Fruit fly (Drosophila melanogaster) whole organism, embryonic: ENCODE results near the gene CG32388.

Source experiments
- Abd-B ChIP-seq: fragments of 200-800 bp; sonication (Bioruptor generic); optimal IDR thresholded peaks from 2 replicates; lab custom pipeline; 2018; ENCODE audit warnings: missing biosample characterization, mild to moderate bottlenecking, missing genetic modification characterization, moderate library complexity
- C15 ChIP-seq: fragments of 200-800 bp; sonication (Bioruptor generic); IDR thresholded peaks from 3 replicates; pipeline ENCODE4 v1.3.6; 2022; ENCODE audit warnings: missing biosample characterization, missing genetic modification characterization
- CG10654 ChIP-seq: fragments of 200-800 bp; sonication (Bioruptor generic); optimal IDR thresholded peaks from 2 replicates; lab custom pipeline; 2016; ENCODE audit warnings: missing biosample characterization, missing genetic modification characterization
- CG13287 ChIP-seq: fragments of 200-800 bp; sonication (Bioruptor generic); IDR thresholded peaks from 2 replicates; pipeline ENCODE4 v1.3.6; 2022; ENCODE audit warnings: missing biosample characterization, missing genetic modification characterization; ENCODE audit not compliant: partially characterized antibody
- CG14050 ChIP-seq: fragments of 200-800 bp; sonication (Bioruptor generic); IDR thresholded peaks from 3 replicates; pipeline ENCODE4 v1.3.6; 2022; ENCODE audit warnings: missing biosample characterization, missing genetic modification characterization
- CG14965 ChIP-seq: fragments of 200-800 bp; sonication (Bioruptor generic); optimal IDR thresholded peaks from 2 replicates; lab custom pipeline; 2016; ENCODE audit warnings: missing biosample characterization, missing genetic modification characterization, borderline replicate concordance
- CG32532 ChIP-seq: fragments of 200-800 bp; sonication (Bioruptor generic); IDR thresholded peaks from 2 replicates; pipeline ENCODE4 v1.3.6; 2022; ENCODE audit warnings: missing biosample characterization, missing genetic modification characterization
- CG6272 ChIP-seq: fragments of 200-800 bp; sonication (Bioruptor generic); IDR thresholded peaks from 2 replicates; pipeline ENCODE4 v1.3.6; 2022; ENCODE audit warnings: missing biosample characterization, missing genetic modification characterization
- CG6683 ChIP-seq: fragments of 200-800 bp; sonication (Bioruptor generic); optimal IDR thresholded peaks from 2 replicates; lab custom pipeline; 2017; ENCODE audit warnings: missing biosample characterization, mild to moderate bottlenecking, missing genetic modification characterization, missing genetic modification reagents
- CG6689 ChIP-seq: fragments of 200-800 bp; sonication (Bioruptor generic); IDR thresholded peaks from 2 replicates; pipeline ENCODE4 v1.3.6; 2022; ENCODE audit warnings: missing biosample characterization, missing genetic modification characterization
- CG7987 ChIP-seq: fragments of 200-800 bp; sonication (Bioruptor generic); optimal IDR thresholded peaks from 2 replicates; lab custom pipeline; 2018; ENCODE audit warnings: missing biosample characterization, mild to moderate bottlenecking, missing genetic modification characterization, moderate library complexity
- CG9215 ChIP-seq: fragments of 200-800 bp; sonication (Bioruptor generic); IDR thresholded peaks from 2 replicates; pipeline ENCODE4 v1.3.6; 2022; ENCODE audit warnings: missing biosample characterization, missing genetic modification characterization
- CTCF ChIP-seq: fragments of 200-800 bp; sonication (Bioruptor generic); optimal IDR thresholded peaks from 2 replicates; lab custom pipeline; 2017; ENCODE audit warnings: missing biosample characterization, mild to moderate bottlenecking, missing genetic modification characterization, moderate library complexity
- D ChIP-seq, 2 experiments: fragments of 200-800 bp in 1 of 2; fragments of >200 bp in 1 of 2; sonication (Bioruptor generic) in 1 of 2; optimal IDR thresholded peaks; 2 replicates in 1 of 2; 3 replicates in 1 of 2; lab custom pipeline; 2017; ENCODE audit warnings: mild to moderate bottlenecking in 1 of 2, missing biosample characterization in 1 of 2, missing genetic modification characterization in 1 of 2, missing genetic modification reagents in 1 of 2
- Dip3 ChIP-seq: fragments of 200-800 bp; sonication (Bioruptor generic); optimal IDR thresholded peaks from 3 replicates; lab custom pipeline; 2016; ENCODE audit warnings: missing biosample characterization, missing genetic modification characterization
- Dref ChIP-seq: fragments of 200-800 bp; sonication (Bioruptor generic); IDR thresholded peaks from 2 replicates; pipeline ENCODE4 v1.3.6; 2022; ENCODE audit warnings: missing biosample characterization, missing genetic modification characterization
- Drgx ChIP-seq: fragments of 200-800 bp; sonication (Bioruptor generic); IDR thresholded peaks from 2 replicates; pipeline ENCODE4 v1.3.6; 2022; ENCODE audit warnings: missing biosample characterization, missing genetic modification characterization
- Fer3 ChIP-seq: fragments of 200-800 bp; sonication (Bioruptor generic); optimal IDR thresholded peaks from 2 replicates; lab custom pipeline; 2018; ENCODE audit warnings: missing biosample characterization, mild to moderate bottlenecking, missing genetic modification characterization, moderate library complexity
- Hmx ChIP-seq: fragments of 200-800 bp; sonication (Bioruptor generic); optimal IDR thresholded peaks from 2 replicates; lab custom pipeline; 2016; ENCODE audit warnings: missing biosample characterization, missing genetic modification characterization
- NC2β ChIP-seq: fragments of 200-800 bp; sonication (Bioruptor generic); optimal IDR thresholded peaks from 2 replicates; lab custom pipeline; 2016; ENCODE audit warnings: missing biosample characterization, missing genetic modification characterization
- NFAT ChIP-seq: fragments of 200-800 bp; sonication (Bioruptor generic); IDR thresholded peaks from 2 replicates; pipeline ENCODE4 v1.3.6; 2022; ENCODE audit warnings: missing biosample characterization, missing genetic modification characterization
- NK7.1 ChIP-seq: fragments of 200-800 bp; sonication (Bioruptor generic); optimal IDR thresholded peaks from 3 replicates; lab custom pipeline; 2016; ENCODE audit warnings: missing biosample characterization, missing genetic modification characterization
- Opbp ChIP-seq: fragments of 200-800 bp; sonication (Bioruptor generic); IDR thresholded peaks from 3 replicates; pipeline ENCODE4 v1.3.6; 2022; ENCODE audit warnings: missing biosample characterization, missing genetic modification characterization; ENCODE audit not compliant: partially characterized antibody
- PHDP ChIP-seq: fragments of 200-800 bp; sonication (Bioruptor generic); optimal IDR thresholded peaks from 3 replicates; lab custom pipeline; 2018; ENCODE audit warnings: missing biosample characterization, mild to moderate bottlenecking, missing genetic modification characterization, moderate library complexity
- Ptx1 ChIP-seq: fragments of 200-800 bp; sonication (Bioruptor generic); IDR thresholded peaks from 2 replicates; pipeline ENCODE4 v1.3.6; 2022; ENCODE audit warnings: missing biosample characterization, missing genetic modification characterization
- Side ChIP-seq: fragments of 200-800 bp; sonication (Bioruptor generic); optimal IDR thresholded peaks from 2 replicates; lab custom pipeline; 2016; ENCODE audit warnings: missing biosample characterization, missing genetic modification characterization
- aop ChIP-seq: fragments of 200-800 bp; sonication (Bioruptor generic); IDR thresholded peaks from 2 replicates; pipeline ENCODE4 v1.3.6; 2022; ENCODE audit warnings: missing biosample characterization, missing genetic modification characterization
- ash1 ChIP-seq: fragments of 200-800 bp; sonication (Bioruptor generic); optimal IDR thresholded peaks from 2 replicates; lab custom pipeline; 2018; ENCODE audit warnings: missing biosample characterization, mild to moderate bottlenecking, missing genetic modification characterization
- btn ChIP-seq: fragments of 200-800 bp; sonication (Bioruptor generic); optimal IDR thresholded peaks from 2 replicates; lab custom pipeline; 2016; ENCODE audit warnings: missing biosample characterization, missing genetic modification characterization
- dm ChIP-seq: fragments of 200-800 bp; sonication (Bioruptor generic); optimal IDR thresholded peaks from 3 replicates; lab custom pipeline; 2016; ENCODE audit warnings: missing biosample characterization, missing genetic modification characterization
- emc ChIP-seq: fragments of 200-800 bp; sonication (Bioruptor generic); optimal IDR thresholded peaks from 2 replicates; lab custom pipeline; 2016; ENCODE audit warnings: missing biosample characterization, missing genetic modification characterization
- eve ChIP-seq, 2 experiments: fragments of >200 bp; optimal IDR thresholded peaks; 2 replicates each; lab custom pipeline; 2017; ENCODE audit warnings: missing biosample characterization in 2 of 2, missing genetic modification characterization in 2 of 2
- fd3F ChIP-seq: fragments of 200-800 bp; sonication (Bioruptor generic); optimal IDR thresholded peaks from 2 replicates; lab custom pipeline; 2018; ENCODE audit warnings: missing biosample characterization, mild to moderate bottlenecking, missing genetic modification characterization, moderate library complexity
- gfzf ChIP-seq: fragments of 200-800 bp; sonication (Bioruptor generic); optimal IDR thresholded peaks from 2 replicates; lab custom pipeline; 2016; ENCODE audit warnings: missing biosample characterization, mild to moderate bottlenecking, missing genetic modification characterization, moderate library complexity
- gro ChIP-seq: fragments of 200-800 bp; sonication (Bioruptor generic); optimal IDR thresholded peaks from 2 replicates; lab custom pipeline; 2016; ENCODE audit warnings: missing biosample characterization, missing genetic modification characterization
- gsb-n ChIP-seq: fragments of 200-800 bp; sonication (Bioruptor generic); optimal IDR thresholded peaks from 3 replicates; lab custom pipeline; 2018; ENCODE audit warnings: missing biosample characterization, mild to moderate bottlenecking, missing genetic modification characterization
- ham ChIP-seq: fragments of 200-800 bp; sonication (Bioruptor generic); IDR thresholded peaks from 2 replicates; pipeline ENCODE4 v1.3.6; 2022; ENCODE audit warnings: missing biosample characterization, missing genetic modification characterization
- inv ChIP-seq: fragments of 200-800 bp; sonication (Bioruptor generic); IDR thresholded peaks from 2 replicates; pipeline ENCODE4 v1.3.6; 2022; ENCODE audit warnings: missing biosample characterization, missing genetic modification characterization; ENCODE audit not compliant: partially characterized antibody
- jumu ChIP-seq: fragments of 200-800 bp; sonication (Bioruptor generic); optimal IDR thresholded peaks from 3 replicates; lab custom pipeline; 2016; ENCODE audit warnings: missing biosample characterization, missing genetic modification characterization
- ken ChIP-seq: fragments of 200-800 bp; sonication (Bioruptor generic); IDR thresholded peaks from 3 replicates; pipeline ENCODE4 v1.3.6; 2022; ENCODE audit warnings: missing biosample characterization, missing genetic modification characterization
- mld ChIP-seq: fragments of 200-800 bp; sonication (Bioruptor generic); IDR thresholded peaks from 3 replicates; pipeline ENCODE4 v1.3.6; 2022; ENCODE audit warnings: missing biosample characterization, missing genetic modification characterization; ENCODE audit not compliant: partially characterized antibody
- nom ChIP-seq: fragments of 200-800 bp; sonication (Bioruptor generic); optimal IDR thresholded peaks from 2 replicates; lab custom pipeline; 2017; ENCODE audit warnings: missing biosample characterization, missing genetic modification characterization, mild to moderate bottlenecking, moderate library complexity, missing genetic modification reagents
- pita ChIP-seq: fragments of 200-800 bp; sonication (Bioruptor generic); optimal IDR thresholded peaks from 2 replicates; lab custom pipeline; 2017; ENCODE audit warnings: missing biosample characterization, mild to moderate bottlenecking, missing genetic modification characterization
- pnt ChIP-seq: fragments of 200-800 bp; sonication (Bioruptor generic); optimal IDR thresholded peaks from 3 replicates; lab custom pipeline; 2016; ENCODE audit warnings: missing biosample characterization, missing genetic modification characterization
- salm ChIP-seq: fragments of 200-800 bp; sonication (Bioruptor generic); optimal IDR thresholded peaks from 2 replicates; lab custom pipeline; 2018; ENCODE audit warnings: missing biosample characterization, mild to moderate bottlenecking, missing genetic modification characterization
- sd ChIP-seq: fragments of 200-800 bp; sonication (Bioruptor generic); optimal IDR thresholded peaks from 3 replicates; lab custom pipeline; 2018; ENCODE audit warnings: missing biosample characterization, mild to moderate bottlenecking, missing genetic modification characterization, moderate library complexity
- seq ChIP-seq: fragments of 200-800 bp; sonication (Bioruptor generic); IDR thresholded peaks from 2 replicates; pipeline ENCODE4 v1.3.6; 2022; ENCODE audit warnings: missing biosample characterization, missing genetic modification characterization
- trh ChIP-seq: fragments of 200-800 bp; sonication (Bioruptor generic); optimal IDR thresholded peaks from 2 replicates; lab custom pipeline; 2016; ENCODE audit warnings: missing biosample characterization, missing genetic modification characterization
- tup ChIP-seq: fragments of 200-800 bp; sonication (Bioruptor generic); optimal IDR thresholded peaks from 2 replicates; lab custom pipeline; 2016; ENCODE audit warnings: missing biosample characterization, mild to moderate bottlenecking, missing genetic modification characterization, moderate library complexity
- wdn ChIP-seq: fragments of 200-800 bp; sonication (Bioruptor generic); IDR thresholded peaks from 2 replicates; pipeline ENCODE4 v1.3.6; 2022; ENCODE audit warnings: missing biosample characterization, missing genetic modification characterization

The CG32388 gene

dm6 chr3L:6968961-6969814 is 15.2 kb downstream of the CG32388 start, which contains the start of the genes Mis12 and CG9953 (continued):
- peak; percentile 32; the same call in 1 of the 2 replicates for TF ChIP-seq CG9215 (GFP tag; lab: Robert Waterston, UW)
- TF ChIP-seq jumu (GFP tag; lab: Kevin White, UChicago), result no peak
- peak; percentile 12 for TF ChIP-seq CG10654
- TF ChIP-seq ash1 (GFP tag; lab: Kevin White, UChicago), result no peak
- TF ChIP-seq NK7.1 (GFP tag; lab: Kevin White, UChicago), result no peak
- no peak for TF ChIP-seq pita (GFP tag; lab: Kevin White, UChicago)
- TF ChIP-seq gfzf (GFP tag; lab: Kevin White, UChicago), result peak; percentile 67
- no peak for TF ChIP-seq trh (GFP tag; lab: Kevin White, UChicago)
- no peak for TF ChIP-seq CG14050
- TF ChIP-seq btn (GFP tag; lab: Kevin White, UChicago), result no peak
- TF ChIP-seq CTCF (GFP tag; lab: Kevin White, UChicago), result no peak
- 0 out of 2 replicates have a peak, but pooled peaks have one; percentile 23 for TF ChIP-seq Drgx (GFP tag; lab: Robert Waterston, UW)
- peak; percentile 19 for TF ChIP-seq Fer3 (tag; lab: Kevin White, UChicago)
- TF ChIP-seq CG13287, result no peak
- TF ChIP-seq Abd-B (GFP tag; lab: Kevin White, UChicago), result peak; percentile 32
- TF ChIP-seq CG32532 (GFP tag; lab: Robert Waterston, UW), result peak; percentile 69
- no peak for TF ChIP-seq nom (GFP tag; lab: Kevin White, UChicago)
- no peak for TF ChIP-seq Opbp (GFP tag; lab: Robert Waterston, UW)
- no peak for TF ChIP-seq dm (GFP tag; lab: Kevin White, UChicago)
- TF ChIP-seq mld, result no peak
- TF ChIP-seq inv (GFP tag; lab: Robert Waterston, UW), result no peak
- no peak for TF ChIP-seq sd (tag; lab: Kevin White, UChicago)
- no peak for TF ChIP-seq Side (GFP tag; lab: Kevin White, UChicago)
- TF ChIP-seq Ptx1 (GFP tag; lab: Robert Waterston, UW), result peak; percentile 62; the same call in 1 of the 2 replicates
- no peak for TF ChIP-seq gsb-n (tag; lab: Kevin White, UChicago)
- no peak for TF ChIP-seq C15
- no peak for TF ChIP-seq CG6272 (GFP tag; lab: Robert Waterston, UW)
- no peak for TF ChIP-seq gro (GFP tag; lab: Kevin White, UChicago)
- no peak for TF ChIP-seq D (optimal IDR thresholded peaks at IDR 0.05; lab: Kevin White, UChicago)
- peak; percentile 30 for TF ChIP-seq D (GFP tag; optimal IDR thresholded peaks at IDR 0.05; lab: Kevin White, UChicago)
- TF ChIP-seq fd3F (GFP tag; lab: Kevin White, UChicago), result no peak
- TF ChIP-seq eve (GFP tag; optimal IDR thresholded peaks at IDR 0.05; lab: Kevin White, UChicago), result no peak
- TF ChIP-seq salm (tag; lab: Kevin White, UChicago), result no peak
- no peak for TF ChIP-seq NC2β (GFP tag; lab: Kevin White, UChicago)
- no peak; the same call in 2 of the 3 replicates for TF ChIP-seq ken
- TF ChIP-seq seq (GFP tag; lab: Robert Waterston, UW), result no peak
- TF ChIP-seq NFAT (GFP tag; lab: Robert Waterston, UW), result no peak
- peak; percentile 7 for TF ChIP-seq Hmx
- no peak for TF ChIP-seq ham (GFP tag; lab: Robert Waterston, UW)
- TF ChIP-seq pnt (GFP tag; lab: Kevin White, UChicago), result no peak
- TF ChIP-seq tup (GFP tag; lab: Kevin White, UChicago), result no peak
- no peak for TF ChIP-seq CG14965 (GFP tag; lab: Kevin White, UChicago)
- TF ChIP-seq PHDP, result peak; percentile 42
- TF ChIP-seq aop (GFP tag; lab: Robert Waterston, UW), result no peak
- no peak for TF ChIP-seq Dip3 (GFP tag; lab: Kevin White, UChicago)
- no peak for TF ChIP-seq emc (GFP tag; lab: Kevin White, UChicago)
- no peak for TF ChIP-seq Dref (GFP tag; lab: Robert Waterston, UW)
- no peak for TF ChIP-seq wdn (GFP tag; lab: Robert Waterston, UW)
- peak; percentile 70 for TF ChIP-seq CG6689 (GFP tag; lab: Robert Waterston, UW)
- TF ChIP-seq CG6683 (GFP tag; lab: Kevin White, UChicago), result no peak
- no peak for TF ChIP-seq CG7987 (GFP tag; lab: Kevin White, UChicago)
